Fruit fly (Drosophila melanogaster) whole organism, embryonic: ENCODE data around the gene foxo.

Experiments
- ATbp ChIP-seq: fragments of 200-800 bp; sonication (Bioruptor generic); optimal IDR thresholded peaks from 2 replicates; lab custom pipeline; 2017; ENCODE audit warnings: missing biosample characterization, mild to moderate bottlenecking, missing genetic modification characterization, missing genetic modification reagents
- Atf-2 ChIP-seq: fragments of 200-800 bp; sonication (Bioruptor generic); optimal IDR thresholded peaks from 2 replicates; lab custom pipeline; 2016; ENCODE audit warnings: missing biosample characterization, missing genetic modification characterization
- CG10321 ChIP-seq: fragments of 200-800 bp; sonication (Bioruptor generic); IDR thresholded peaks from 2 replicates; pipeline ENCODE4 v1.3.6; 2022; ENCODE audit warnings: missing biosample characterization, missing genetic modification characterization
- CG10565 ChIP-seq: fragments of 200-800 bp; sonication (Bioruptor generic); optimal IDR thresholded peaks from 3 replicates; lab custom pipeline; 2016; ENCODE audit warnings: missing biosample characterization, mild to moderate bottlenecking, missing genetic modification characterization
- CG10654 ChIP-seq: fragments of 200-800 bp; sonication (Bioruptor generic); optimal IDR thresholded peaks from 2 replicates; lab custom pipeline; 2016; ENCODE audit warnings: missing biosample characterization, missing genetic modification characterization
- CG11560 ChIP-seq: fragments of 200-800 bp; sonication (Bioruptor generic); IDR thresholded peaks from 3 replicates; pipeline ENCODE4 v1.3.6; 2022; ENCODE audit warnings: missing biosample characterization, missing genetic modification characterization
- CG12659 ChIP-seq: fragments of 200-800 bp; sonication (Bioruptor generic); optimal IDR thresholded peaks from 3 replicates; lab custom pipeline; 2017; ENCODE audit warnings: mild to moderate bottlenecking, missing biosample characterization, missing genetic modification reagents, missing genetic modification characterization
- CG13424 ChIP-seq: fragments of 200-800 bp; sonication (Bioruptor generic); optimal IDR thresholded peaks from 2 replicates; lab custom pipeline; 2019; ENCODE audit warnings: missing biosample characterization, mild to moderate bottlenecking, missing genetic modification characterization, moderate library complexity
- CG15073 ChIP-seq: fragments of 200-800 bp; sonication (Bioruptor generic); optimal IDR thresholded peaks from 2 replicates; lab custom pipeline; 2016; ENCODE audit warnings: missing biosample characterization, missing genetic modification characterization
- CG15479 ChIP-seq: fragments of 200-800 bp; sonication (Bioruptor generic); optimal IDR thresholded peaks from 3 replicates; lab custom pipeline; 2019; ENCODE audit warnings: missing biosample characterization, mild to moderate bottlenecking, missing genetic modification characterization, moderate library complexity
- CG16815 ChIP-seq: fragments of 200-800 bp; sonication (Bioruptor generic); optimal IDR thresholded peaks from 3 replicates; lab custom pipeline; 2017; ENCODE audit warnings: missing biosample characterization, mild to moderate bottlenecking, missing genetic modification characterization
- CG16863 ChIP-seq: fragments of 200-800 bp; sonication (Bioruptor generic); optimal IDR thresholded peaks from 3 replicates; lab custom pipeline; 2016; ENCODE audit warnings: missing biosample characterization, missing genetic modification characterization
- CG3838 ChIP-seq: fragments of 200-800 bp; sonication (Bioruptor generic); optimal IDR thresholded peaks from 3 replicates; lab custom pipeline; 2016; ENCODE audit warnings: missing biosample characterization, missing genetic modification characterization
- CG5180 ChIP-seq: fragments of 200-800 bp; sonication (Bioruptor generic); optimal IDR thresholded peaks from 3 replicates; lab custom pipeline; 2017; ENCODE audit warnings: missing biosample characterization, missing genetic modification characterization, mild to moderate bottlenecking, moderate library complexity, missing genetic modification reagents
- CG5953 ChIP-seq: fragments of 200-800 bp; sonication (Bioruptor generic); IDR thresholded peaks from 2 replicates; pipeline ENCODE4 v1.3.6; 2022; ENCODE audit warnings: missing biosample characterization, missing genetic modification characterization
- CG6683 ChIP-seq: fragments of 200-800 bp; sonication (Bioruptor generic); optimal IDR thresholded peaks from 2 replicates; lab custom pipeline; 2017; ENCODE audit warnings: missing biosample characterization, mild to moderate bottlenecking, missing genetic modification characterization, missing genetic modification reagents
- CG7271 ChIP-seq: fragments of 200-800 bp; sonication (Bioruptor generic); optimal IDR thresholded peaks from 2 replicates; lab custom pipeline; 2018; ENCODE audit warnings: missing biosample characterization, mild to moderate bottlenecking, missing genetic modification characterization, moderate library complexity
- CG7556 ChIP-seq: fragments of 200-800 bp; sonication (Bioruptor generic); optimal IDR thresholded peaks from 2 replicates; lab custom pipeline; 2017; ENCODE audit warnings: missing biosample characterization, mild to moderate bottlenecking, missing genetic modification characterization
- CG8359 ChIP-seq: fragments of 200-800 bp; sonication (Bioruptor generic); optimal IDR thresholded peaks from 2 replicates; lab custom pipeline; 2017; ENCODE audit warnings: missing biosample characterization, mild to moderate bottlenecking, missing genetic modification characterization, borderline replicate concordance
- CG8478 ChIP-seq: fragments of >200 bp; optimal IDR thresholded peaks from 2 replicates; lab custom pipeline; 2018
- CG8765 ChIP-seq: fragments of 200-800 bp; sonication (Bioruptor generic); IDR thresholded peaks from 2 replicates; pipeline ENCODE4 v1.3.6; 2022; ENCODE audit warnings: missing biosample characterization, missing genetic modification characterization
- Ets97D ChIP-seq: fragments of 200-800 bp; sonication (Bioruptor generic); optimal IDR thresholded peaks from 3 replicates; lab custom pipeline; 2016; ENCODE audit warnings: missing biosample characterization, missing genetic modification characterization
- HLH4C ChIP-seq: fragments of 200-800 bp; sonication (Bioruptor generic); IDR thresholded peaks from 3 replicates; pipeline ENCODE4 v1.3.6; 2022; ENCODE audit warnings: missing biosample characterization, missing genetic modification characterization; ENCODE audit not compliant: partially characterized antibody
- HLH54F ChIP-seq: fragments of 200-800 bp; sonication (Bioruptor generic); optimal IDR thresholded peaks from 3 replicates; lab custom pipeline; 2016; ENCODE audit warnings: missing biosample characterization, missing genetic modification characterization
- Hand ChIP-seq: fragments of 200-800 bp; sonication (Bioruptor generic); optimal IDR thresholded peaks from 2 replicates; lab custom pipeline; 2017; ENCODE audit warnings: mild to moderate bottlenecking, missing biosample characterization, missing genetic modification reagents, missing genetic modification characterization
- Meics ChIP-seq: fragments of 200-800 bp; sonication (Bioruptor generic); optimal IDR thresholded peaks from 2 replicates; lab custom pipeline; 2017; ENCODE audit warnings: missing biosample characterization, mild to moderate bottlenecking, missing genetic modification characterization
- Mes4 ChIP-seq: fragments of 200-800 bp; sonication (Bioruptor generic); optimal IDR thresholded peaks from 2 replicates; lab custom pipeline; 2016; ENCODE audit warnings: missing biosample characterization, missing genetic modification characterization
- Ravus ChIP-seq: fragments of 200-800 bp; sonication (Bioruptor generic); IDR thresholded peaks from 2 replicates; pipeline ENCODE4 v1.3.6; 2022; ENCODE audit warnings: missing biosample characterization, missing genetic modification characterization
- Scr ChIP-seq: fragments of 200-800 bp; sonication (Bioruptor generic); IDR thresholded peaks from 2 replicates; pipeline ENCODE4 v1.3.6; 2022; ENCODE audit warnings: missing biosample characterization, missing genetic modification characterization; ENCODE audit not compliant: partially characterized antibody
- Side ChIP-seq: fragments of 200-800 bp; sonication (Bioruptor generic); optimal IDR thresholded peaks from 2 replicates; lab custom pipeline; 2016; ENCODE audit warnings: missing biosample characterization, missing genetic modification characterization
- Sry-β ChIP-seq: fragments of 200-800 bp; sonication (Bioruptor generic); optimal IDR thresholded peaks from 2 replicates; lab custom pipeline; 2018; ENCODE audit warnings: missing biosample characterization, mild to moderate bottlenecking, missing genetic modification characterization, moderate library complexity
- Taf1 ChIP-seq: fragments of 200-800 bp; sonication (Bioruptor generic); IDR thresholded peaks from 2 replicates; pipeline ENCODE4 v1.3.6; 2022; ENCODE audit warnings: missing biosample characterization, missing genetic modification characterization
- bigmax ChIP-seq: fragments of 200-800 bp; sonication (Bioruptor generic); optimal IDR thresholded peaks from 2 replicates; lab custom pipeline; 2018; ENCODE audit warnings: missing biosample characterization, mild to moderate bottlenecking, missing genetic modification characterization
- chn ChIP-seq: fragments of 200-800 bp; sonication (Bioruptor generic); optimal IDR thresholded peaks from 2 replicates; lab custom pipeline; 2016; ENCODE audit warnings: missing biosample characterization, missing genetic modification characterization
- da ChIP-seq: fragments of 200-800 bp; sonication (Bioruptor generic); optimal IDR thresholded peaks from 2 replicates; lab custom pipeline; 2016; ENCODE audit warnings: missing biosample characterization, missing genetic modification characterization
- fd3F ChIP-seq: fragments of 200-800 bp; sonication (Bioruptor generic); optimal IDR thresholded peaks from 2 replicates; lab custom pipeline; 2018; ENCODE audit warnings: missing biosample characterization, mild to moderate bottlenecking, missing genetic modification characterization, moderate library complexity
- gt ChIP-seq: fragments of 200-800 bp; sonication (Bioruptor generic); IDR thresholded peaks from 2 replicates; pipeline ENCODE4 v1.3.6; 2022; ENCODE audit warnings: missing biosample characterization, missing genetic modification characterization
- hth ChIP-seq: fragments of >200 bp; optimal IDR thresholded peaks from 2 replicates; lab custom pipeline; 2017; ENCODE audit warnings: inconsistent platforms
- luna ChIP-seq: fragments of 200-800 bp; sonication (Bioruptor generic); optimal IDR thresholded peaks from 2 replicates; lab custom pipeline; 2016; ENCODE audit warnings: missing biosample characterization, missing genetic modification characterization
- nerfin-1 ChIP-seq: fragments of 200-800 bp; sonication (Bioruptor generic); optimal IDR thresholded peaks from 3 replicates; lab custom pipeline; 2019; ENCODE audit warnings: missing biosample characterization, mild to moderate bottlenecking, missing genetic modification characterization, moderate library complexity
- pan ChIP-seq, 4 experiments: fragments of >200 bp in 3 of 4; fragments of 200-800 bp in 1 of 4; sonication (Bioruptor generic) in 1 of 4; optimal IDR thresholded peaks in 3 of 4; IDR thresholded peaks in 1 of 4; 2 replicates each; pipeline versions ENCODE4 v1.3.6 to Lab custom; 2017 to 2022; ENCODE audit warnings: missing biosample characterization in 2 of 4, missing genetic modification characterization in 2 of 4, mixed read lengths in 1 of 4
- pho ChIP-seq: fragments of 200-800 bp; sonication (Bioruptor generic); optimal IDR thresholded peaks from 2 replicates; lab custom pipeline; 2016; ENCODE audit warnings: missing biosample characterization, missing genetic modification characterization
- sens ChIP-seq: fragments of 200-800 bp; sonication (Bioruptor generic); peaks from one replicate; lab custom pipeline; 2016; ENCODE audit warnings: missing biosample characterization, missing genetic modification characterization
- seq ChIP-seq: fragments of 200-800 bp; sonication (Bioruptor generic); IDR thresholded peaks from 2 replicates; pipeline ENCODE4 v1.3.6; 2022; ENCODE audit warnings: missing biosample characterization, missing genetic modification characterization
- shn ChIP-seq: fragments of 200-800 bp; sonication (Bioruptor generic); optimal IDR thresholded peaks from 3 replicates; lab custom pipeline; 2016; ENCODE audit warnings: missing biosample characterization, missing genetic modification characterization
- slp2 ChIP-seq: fragments of 200-800 bp; sonication (Bioruptor generic); optimal IDR thresholded peaks from 2 replicates; lab custom pipeline; 2016; ENCODE audit warnings: missing biosample characterization, missing genetic modification characterization
- tup ChIP-seq: fragments of 200-800 bp; sonication (Bioruptor generic); optimal IDR thresholded peaks from 2 replicates; lab custom pipeline; 2016; ENCODE audit warnings: missing biosample characterization, mild to moderate bottlenecking, missing genetic modification characterization, moderate library complexity
- unpg ChIP-seq: fragments of 200-800 bp; sonication (Bioruptor generic); optimal IDR thresholded peaks from 3 replicates; lab custom pipeline; 2018; ENCODE audit warnings: missing biosample characterization, mild to moderate bottlenecking, missing genetic modification characterization, moderate library complexity
- usp ChIP-seq: fragments of >200 bp; optimal IDR thresholded peaks from 2 replicates; lab custom pipeline; 2017; ENCODE audit warnings: missing biosample characterization, missing genetic modification characterization

foxo gene

DNA sequence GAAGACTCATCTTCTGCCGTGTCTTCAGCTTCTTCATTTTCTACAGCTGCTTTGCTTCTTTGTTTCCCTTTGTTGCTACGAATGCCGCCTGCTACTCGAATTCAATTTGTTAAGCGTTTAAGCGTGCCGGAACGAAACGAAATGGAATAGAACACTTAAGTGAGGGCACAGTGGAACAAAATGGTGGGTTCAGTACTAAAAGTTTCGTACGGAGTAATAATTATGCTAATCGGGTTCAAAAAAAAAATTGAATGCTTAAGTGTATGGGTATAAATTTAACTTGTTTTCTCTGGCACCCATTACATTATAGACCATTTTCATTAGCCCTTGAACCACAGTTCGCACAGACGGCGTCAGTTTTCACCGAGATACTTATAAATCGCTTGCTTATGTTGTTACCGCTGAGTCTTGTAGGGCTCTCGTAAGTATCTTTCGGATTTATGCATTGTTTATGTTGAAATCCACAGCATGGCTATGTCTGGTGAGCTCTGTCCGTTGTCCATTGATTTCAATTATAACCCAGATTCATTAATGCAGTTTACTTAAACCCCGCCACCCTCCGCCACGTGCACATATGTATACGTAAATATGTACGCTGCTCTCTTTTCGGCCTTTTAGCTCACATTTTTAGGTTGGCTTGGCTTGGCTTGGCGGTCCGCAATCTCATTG lies 44.1 kb upstream of the foxo start (continued):
- TF ChIP-seq CG7271: peak; percentile 75
- TF ChIP-seq CG8359 (GFP tag; lab: Kevin White, UChicago): peak; percentile 88
- TF ChIP-seq Atf-2 (GFP tag; lab: Kevin White, UChicago): peak; percentile 84
- TF ChIP-seq CG10654 (GFP tag; lab: Kevin White, UChicago): peak; percentile 91
- peak; percentile 84 for TF ChIP-seq CG7556 (GFP tag; lab: Kevin White, UChicago)
- peak; percentile 95 for TF ChIP-seq Side (GFP tag; lab: Kevin White, UChicago)
- peak; percentile 80 for TF ChIP-seq CG11560 (tag; lab: Robert Waterston, UW)
- TF ChIP-seq CG12659 (GFP tag; lab: Kevin White, UChicago): peak; percentile 79
- TF ChIP-seq CG16863 (GFP tag; lab: Kevin White, UChicago): peak; percentile 79
- peak; percentile 82 for TF ChIP-seq chn (GFP tag; lab: Kevin White, UChicago)
- TF ChIP-seq seq (GFP tag; lab: Robert Waterston, UW): peak; percentile 87
- peak; percentile 85 for TF ChIP-seq CG10565 (GFP tag; lab: Kevin White, UChicago)
- TF ChIP-seq Taf1: peak; percentile 91
- TF ChIP-seq pan (optimal IDR thresholded peaks at IDR 0.05; lab: Kevin White, UChicago): no peak
- TF ChIP-seq pan (GFP tag; optimal IDR thresholded peaks at IDR 0.05 in 1 of 2, IDR thresholded peaks at IDR 0.05 in 1 of 2): peak in 1 of 2 experiments; percentile 97
- no peak for TF ChIP-seq CG15073 (GFP tag; lab: Kevin White, UChicago)
- TF ChIP-seq HLH54F (GFP tag; lab: Kevin White, UChicago): peak; percentile 43
- peak; percentile 68 for TF ChIP-seq slp2 (GFP tag; lab: Kevin White, UChicago)
- peak; percentile 77 for TF ChIP-seq CG13424 (tag; lab: Kevin White, UChicago)
- TF ChIP-seq da (GFP tag; lab: Kevin White, UChicago): no peak
- peak; percentile 82 for TF ChIP-seq ATbp (GFP tag; lab: Kevin White, UChicago)
- TF ChIP-seq CG15479 (GFP tag; lab: Kevin White, UChicago): no peak
- no peak for TF ChIP-seq hth (lab: Kevin White, UChicago)
- TF ChIP-seq Mes4 (GFP tag; lab: Kevin White, UChicago): peak; percentile 71
- no peak for TF ChIP-seq usp (GFP tag; lab: Kevin White, UChicago)
- TF ChIP-seq Ets97D (GFP tag; lab: Kevin White, UChicago): peak; percentile 54
- peak; percentile 31 for TF ChIP-seq pho (GFP tag; lab: Kevin White, UChicago)
- TF ChIP-seq Meics: peak; percentile 92
- no peak for TF ChIP-seq bigmax (GFP tag; lab: Kevin White, UChicago)
- TF ChIP-seq CG3838 (GFP tag; lab: Kevin White, UChicago): peak; percentile 21
- peak; percentile 34 for TF ChIP-seq tup
- peak; percentile 86 for TF ChIP-seq CG5953
- peak; percentile 87 for TF ChIP-seq unpg (GFP tag; lab: Kevin White, UChicago)
- no peak for TF ChIP-seq Hand (GFP tag; lab: Kevin White, UChicago)
- no peak for TF ChIP-seq CG8478
- TF ChIP-seq CG8765 (GFP tag; lab: Robert Waterston, UW): peak; percentile 93
- TF ChIP-seq Sry-β (GFP tag; lab: Kevin White, UChicago): peak; percentile 43
- peak; percentile 11 for TF ChIP-seq luna (GFP tag; lab: Kevin White, UChicago)
- TF ChIP-seq sens (GFP tag; lab: Kevin White, UChicago): peak; percentile 98
- TF ChIP-seq fd3F (GFP tag; lab: Kevin White, UChicago): peak; percentile 65
- peak; percentile 79 for TF ChIP-seq CG6683
- TF ChIP-seq gt (GFP tag; lab: Robert Waterston, UW): peak; percentile 87
- TF ChIP-seq CG16815 (GFP tag; lab: Kevin White, UChicago): peak; percentile 70
- peak; percentile 71 for TF ChIP-seq CG5180 (GFP tag; lab: Kevin White, UChicago)
- peak; percentile 41 for TF ChIP-seq Scr (GFP tag; lab: Robert Waterston, UW)
- TF ChIP-seq Ravus (GFP tag; lab: Robert Waterston, UW): peak; percentile 74
- peak; percentile 43; the same call in 1 of the 3 replicates for TF ChIP-seq HLH4C (GFP tag; lab: Robert Waterston, UW)
- TF ChIP-seq nerfin-1 (tag; lab: Kevin White, UChicago): peak; percentile 85
- TF ChIP-seq shn (GFP tag; lab: Kevin White, UChicago): peak; percentile 72
- peak; percentile 67; the same call in 1 of the 2 replicates for TF ChIP-seq CG10321 (GFP tag; lab: Robert Waterston, UW)
